Worm (Caenorhabditis elegans) whole organism, young adult: ENCODE data around the gene Y57E12B.10.

Experiments
- ceh-40 ChIP-seq: fragments of 200-800 bp; sonication (Bioruptor generic); IDR thresholded peaks from 2 replicates; pipeline ENCODE4 v1.3.6; 2022; ENCODE audit warnings: missing genetic modification characterization, missing compliant biosample characterization
- nfya-1 ChIP-seq: sonication (generic microtip); optimal IDR thresholded peaks from 2 replicates; lab custom pipeline; 2017; ENCODE audit warnings: antibody characterized with exemption, missing compliant biosample characterization, missing genetic modification characterization, borderline replicate concordance; ENCODE audit not compliant: insufficient read depth

ce11 chrV:6969950-6970532, 34.3 kb upstream of the Y57E12B.10 start, which contains the start of gene ptr-15:
- TF ChIP-seq nfya-1 (tag; lab: Kevin White, UChicago) (no peak), ceh-40 (GFP tag; lab: Robert Waterston, UW) (no peak)
